Worm (Caenorhabditis elegans) whole organism, mixed stage, embryonic: ENCODE data around the gene ZC518.8.

ENCODE experiments used
- lin-13 ChIP-seq: fragments of 150-350 bp; optimal IDR thresholded peaks from 2 replicates; lab custom pipeline; 2014; ENCODE audit warnings: missing biosample characterization, missing genetic modification characterization
- lin-32 ChIP-seq: fragments of 200-800 bp; sonication (Bioruptor generic); optimal IDR thresholded peaks from 2 replicates; lab custom pipeline; 2018; ENCODE audit warnings: mild to moderate bottlenecking, missing genetic modification characterization, missing compliant biosample characterization

DNA sequence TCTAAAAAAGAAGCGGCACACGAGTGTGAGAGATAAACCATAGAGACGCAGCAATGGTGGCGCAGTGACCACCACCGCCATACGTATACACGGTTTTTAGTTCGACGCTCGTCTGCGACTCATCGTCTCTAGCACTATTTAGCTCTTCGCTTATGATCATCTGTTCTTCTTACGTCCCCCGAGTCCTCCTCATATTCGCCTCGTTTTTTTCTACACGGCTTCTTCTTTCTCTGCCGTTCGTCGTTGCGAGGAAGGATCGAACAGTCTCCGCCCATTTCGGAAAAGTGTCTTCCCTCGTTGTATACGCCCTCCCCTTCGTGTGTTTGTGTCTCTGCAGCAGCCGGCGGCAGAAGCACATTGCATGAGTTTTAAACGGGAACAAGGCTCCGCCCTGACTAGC, 3.3 kb upstream of the ZC518.8 start:
- TF ChIP-seq lin-32, result no peak
- TF ChIP-seq lin-13 (tag; lab: Kevin White, UChicago), result no peak
